Worm (Caenorhabditis elegans) whole organism, early embryonic: ENCODE data around the gene dgat-2.

ENCODE experiments used
- ceh-13 ChIP-seq: fragments of 200-800 bp; sonication (Bioruptor generic); optimal IDR thresholded peaks from 2 replicates; lab custom pipeline; 2018; ENCODE audit warnings: mild to moderate bottlenecking, missing genetic modification characterization, missing compliant biosample characterization
- tbx-11 ChIP-seq: fragments of 200-800 bp; sonication (Bioruptor generic); IDR thresholded peaks from 2 replicates; pipeline ENCODE4 v1.3.6; 2022; ENCODE audit warnings: missing genetic modification characterization, missing compliant biosample characterization
- tra-4 ChIP-seq: sonication (generic microtip); optimal IDR thresholded peaks from 2 replicates; lab custom pipeline; 2017; ENCODE audit warnings: missing genetic modification characterization, missing compliant biosample characterization

DNA sequence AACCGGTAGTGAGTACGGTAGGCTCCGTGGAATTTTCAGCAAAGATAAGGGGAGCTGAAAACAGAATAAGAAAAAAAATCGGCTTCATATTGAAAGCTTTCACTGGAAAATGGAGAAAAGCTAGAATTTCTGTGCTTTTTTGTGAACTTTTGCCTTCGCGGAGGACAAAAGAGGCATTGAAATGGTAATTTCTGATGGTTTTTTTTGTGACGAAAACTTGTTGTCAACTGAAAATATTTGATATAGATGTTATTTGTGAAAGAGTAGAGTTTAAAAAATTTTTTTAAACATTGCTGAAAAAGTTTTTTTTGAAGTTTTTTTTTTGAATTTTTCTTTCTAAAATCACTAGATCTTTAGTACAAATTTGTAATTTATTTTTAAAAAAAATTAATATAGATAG lies 26.7 kb downstream of the dgat-2 start, which contains the start of gene F59A1.18:
- no peak for TF ChIP-seq tbx-11 (GFP tag; lab: Robert Waterston, UW)
- no peak for TF ChIP-seq tra-4
- no peak for TF ChIP-seq ceh-13 (GFP tag; lab: Kevin White, UChicago)
